Worm (Caenorhabditis elegans) whole organism, young adult: ENCODE measurements around the gene mau-8.

Experiments
- B0035.1 ChIP-seq: sonication (generic microtip); optimal IDR thresholded peaks from 2 replicates; lab custom pipeline; 2016; ENCODE audit warnings: missing genetic modification characterization, mild to moderate bottlenecking, missing compliant biosample characterization, missing genotype, missing genetic modification reagents
- C06A6.2 ChIP-seq: fragments of 200-800 bp; sonication (Bioruptor generic); conservative IDR thresholded peaks from 2 replicates; pipeline ENCODE4 v1.3.6; 2022; ENCODE audit warnings: missing genetic modification characterization, missing compliant biosample characterization
- C17E4.6 ChIP-seq: fragments of 200-800 bp; sonication (Bioruptor generic); IDR thresholded peaks from 2 replicates; pipeline ENCODE4 v1.3.6; 2022; ENCODE audit warnings: missing genetic modification reagents, missing genetic modification characterization, missing compliant biosample characterization
- F33H1.4 ChIP-seq: fragments of 200-800 bp; sonication (Bioruptor generic); IDR thresholded peaks from 2 replicates; pipeline ENCODE4 v1.3.6; 2022; ENCODE audit warnings: missing genetic modification reagents, missing genetic modification characterization, missing compliant biosample characterization
- F37B4.10 ChIP-seq: fragments of 200-800 bp; sonication (Bioruptor generic); IDR thresholded peaks from 2 replicates; pipeline ENCODE4 v1.3.6; 2022; ENCODE audit warnings: missing genetic modification characterization, missing compliant biosample characterization
- F52B5.7 ChIP-seq: sonication (generic microtip); optimal IDR thresholded peaks from 2 replicates; lab custom pipeline; 2016; ENCODE audit warnings: mild to moderate bottlenecking, missing genetic modification characterization, missing compliant biosample characterization
- F57A8.1 ChIP-seq: fragments of 200-800 bp; sonication (Bioruptor generic); optimal IDR thresholded peaks from 2 replicates; lab custom pipeline; 2018; ENCODE audit warnings: mild to moderate bottlenecking, missing genetic modification characterization, moderate library complexity, missing compliant biosample characterization
- K11D2.4 ChIP-seq: fragments of 200-800 bp; sonication (Bioruptor generic); IDR thresholded peaks from 2 replicates; pipeline ENCODE4 v1.3.6; 2022; ENCODE audit warnings: missing genetic modification reagents, missing genetic modification characterization, missing compliant biosample characterization
- Y53G8AR.9 ChIP-seq: fragments of 200-800 bp; sonication (Bioruptor generic); conservative IDR thresholded peaks from 2 replicates; pipeline ENCODE4 v1.3.6; 2022; ENCODE audit warnings: missing genetic modification reagents, missing genetic modification characterization, missing compliant biosample characterization
- Y56A3A.18 ChIP-seq: fragments of 200-800 bp; sonication (Bioruptor generic); IDR thresholded peaks from 2 replicates; pipeline ENCODE4 v1.3.6; 2022; ENCODE audit warnings: missing genetic modification reagents, missing genetic modification characterization, missing compliant biosample characterization
- Y67H2A.10 ChIP-seq: fragments of 200-800 bp; sonication (Bioruptor generic); conservative IDR thresholded peaks from 2 replicates; pipeline ENCODE4 v1.3.6; 2022; ENCODE audit warnings: missing genetic modification reagents, missing genetic modification characterization, missing compliant biosample characterization
- Y79H2A.3 ChIP-seq: fragments of 200-800 bp; sonication (Bioruptor generic); conservative IDR thresholded peaks from 2 replicates; pipeline ENCODE4 v1.3.6; 2022; ENCODE audit warnings: missing genetic modification reagents, missing genetic modification characterization, missing compliant biosample characterization
- ZK185.1 ChIP-seq: sonication (generic microtip); optimal IDR thresholded peaks from 2 replicates; lab custom pipeline; 2016; ENCODE audit warnings: mild to moderate bottlenecking, missing genetic modification characterization, missing compliant biosample characterization; ENCODE audit not compliant: poor library complexity, severe bottlenecking
- akir-1 ChIP-seq: fragments of 200-800 bp; sonication (Bioruptor generic); optimal IDR thresholded peaks from 2 replicates; lab custom pipeline; 2018; ENCODE audit warnings: mild to moderate bottlenecking, missing genetic modification characterization, moderate library complexity, missing compliant biosample characterization
- ama-1 ChIP-seq, 3 experiments: fragments of 150-350 bp in 1 of 3; sonication (generic microtip) in 2 of 3; optimal IDR thresholded peaks; 2 replicates each; lab custom pipeline; 2014 to 2018; ENCODE audit warnings: missing biosample characterization in 2 of 3, missing genetic modification characterization in 2 of 3, missing genetic modification reagents in 2 of 3
- aptf-2 ChIP-seq: fragments of 200-800 bp; sonication (Bioruptor generic); conservative IDR thresholded peaks from 2 replicates; pipeline ENCODE4 v1.3.6; 2022; ENCODE audit warnings: missing genetic modification reagents, missing genetic modification characterization, missing compliant biosample characterization
- athp-1 ChIP-seq: sonication (generic microtip); optimal IDR thresholded peaks from 2 replicates; lab custom pipeline; 2017; ENCODE audit warnings: mild to moderate bottlenecking, missing genetic modification characterization, missing compliant biosample characterization
- attf-5 ChIP-seq: fragments of 200-800 bp; sonication (Bioruptor generic); optimal IDR thresholded peaks from 2 replicates; lab custom pipeline; 2018; ENCODE audit warnings: mild to moderate bottlenecking, missing genetic modification characterization, missing compliant biosample characterization
- bed-2 ChIP-seq: fragments of 200-800 bp; sonication (Bioruptor generic); IDR thresholded peaks from 2 replicates; pipeline ENCODE4 v1.3.6; 2022; ENCODE audit warnings: missing genetic modification reagents, missing genetic modification characterization, missing compliant biosample characterization
- cebp-2 ChIP-seq: fragments of 200-800 bp; sonication (Bioruptor generic); IDR thresholded peaks from 2 replicates; pipeline ENCODE4 v1.3.6; 2022; ENCODE audit warnings: missing genetic modification characterization, missing compliant biosample characterization
- dox-1 ChIP-seq: fragments of 200-800 bp; sonication (Bioruptor generic); IDR thresholded peaks from 2 replicates; pipeline ENCODE4 v1.3.6; 2022; ENCODE audit warnings: missing genetic modification reagents, missing genetic modification characterization, missing compliant biosample characterization
- dpl-1 ChIP-seq: fragments of 150-350 bp; optimal IDR thresholded peaks from 2 replicates; lab custom pipeline; 2014; ENCODE audit warnings: missing biosample characterization, missing genetic modification reagents, missing genetic modification characterization
- ets-4 ChIP-seq: fragments of 200-800 bp; sonication (Bioruptor generic); optimal IDR thresholded peaks from 2 replicates; lab custom pipeline; 2018; ENCODE audit warnings: mild to moderate bottlenecking, missing genetic modification characterization, missing compliant biosample characterization
- fkh-3 ChIP-seq: sonication (generic microtip); optimal IDR thresholded peaks from 2 replicates; lab custom pipeline; 2016; ENCODE audit warnings: mild to moderate bottlenecking, missing genetic modification characterization, missing compliant biosample characterization
- hlh-26 ChIP-seq: fragments of 200-800 bp; sonication (Bioruptor generic); conservative IDR thresholded peaks from 2 replicates; pipeline ENCODE4 v1.3.6; 2022; ENCODE audit warnings: missing genetic modification reagents, missing genetic modification characterization, missing compliant biosample characterization
- lin-26 ChIP-seq: fragments of 200-800 bp; sonication (Bioruptor generic); IDR thresholded peaks from 2 replicates; pipeline ENCODE4 v1.3.6; 2022; ENCODE audit warnings: missing genetic modification reagents, missing genetic modification characterization, missing compliant biosample characterization
- lin-35 ChIP-seq, 3 experiments: fragments of 150-350 bp in 2 of 3; sonication (generic microtip) in 1 of 3; optimal IDR thresholded peaks; 2 replicates each; lab custom pipeline; 2014 to 2018; ENCODE audit warnings: missing biosample characterization in 3 of 3, missing genetic modification characterization in 3 of 3, missing genetic modification reagents in 3 of 3
- lin-40 ChIP-seq: sonication (generic microtip); optimal IDR thresholded peaks from 2 replicates; lab custom pipeline; 2016; ENCODE audit warnings: missing genetic modification characterization, mild to moderate bottlenecking, missing compliant biosample characterization, missing genotype, missing genetic modification reagents
- lin-54 ChIP-seq: fragments of 200-800 bp; sonication (Bioruptor generic); optimal IDR thresholded peaks from 2 replicates; lab custom pipeline; 2018; ENCODE audit warnings: mild to moderate bottlenecking, missing genetic modification characterization, missing compliant biosample characterization
- lsl-1 ChIP-seq: fragments of 200-800 bp; sonication (Bioruptor generic); optimal IDR thresholded peaks from 2 replicates; lab custom pipeline; 2018; ENCODE audit warnings: mild to moderate bottlenecking, missing genetic modification characterization, moderate library complexity, missing compliant biosample characterization
- lsy-27 ChIP-seq: sonication (generic microtip); optimal IDR thresholded peaks from 2 replicates; lab custom pipeline; 2017; ENCODE audit warnings: missing genetic modification characterization, mild to moderate bottlenecking, missing compliant biosample characterization, antibody characterized with exemption, missing genotype, borderline replicate concordance; ENCODE audit not compliant: insufficient read depth
- mcd-1 ChIP-seq: fragments of 200-800 bp; sonication (Bioruptor generic); IDR thresholded peaks from 2 replicates; pipeline ENCODE4 v1.3.6; 2022; ENCODE audit warnings: missing genetic modification reagents, missing genetic modification characterization, missing compliant biosample characterization
- mes-4 ChIP-seq: sonication (generic microtip); optimal IDR thresholded peaks from 2 replicates; lab custom pipeline; 2016; ENCODE audit warnings: missing genotype, missing genetic modification characterization, missing compliant biosample characterization
- nhr-179 ChIP-seq: sonication (generic microtip); optimal IDR thresholded peaks from 2 replicates; lab custom pipeline; 2016; ENCODE audit warnings: mild to moderate bottlenecking, missing genetic modification characterization, missing compliant biosample characterization
- nhr-80 ChIP-seq: sonication (generic microtip); optimal IDR thresholded peaks from 2 replicates; lab custom pipeline; 2016; ENCODE audit warnings: missing genetic modification characterization, missing compliant biosample characterization
- pbrm-1 ChIP-seq: fragments of 200-800 bp; sonication (Bioruptor generic); IDR thresholded peaks from 2 replicates; pipeline ENCODE4 v1.3.6; 2022; ENCODE audit warnings: missing genetic modification reagents, missing genetic modification characterization, missing compliant biosample characterization
- repo-1 ChIP-seq: sonication (generic microtip); optimal IDR thresholded peaks from 2 replicates; lab custom pipeline; 2017; ENCODE audit warnings: mild to moderate bottlenecking, missing genetic modification characterization, missing compliant biosample characterization
- rpc-1 ChIP-seq, 2 experiments: fragments of 150-350 bp in 1 of 2; sonication (generic microtip) in 1 of 2; optimal IDR thresholded peaks; 2 replicates each; lab custom pipeline; 2014 to 2018; ENCODE audit warnings: missing biosample characterization in 1 of 2, missing genetic modification characterization in 1 of 2, missing genetic modification reagents in 1 of 2, missing genotype in 1 of 2
- snpc-3.4 ChIP-seq: sonication (generic microtip); optimal IDR thresholded peaks from 2 replicates; lab custom pipeline; 2017; ENCODE audit warnings: missing genetic modification characterization, mild to moderate bottlenecking, missing compliant biosample characterization, antibody characterized with exemption, moderate library complexity, missing genotype, missing genetic modification reagents
- tlf-1 ChIP-seq: fragments of 200-800 bp; sonication (Bioruptor generic); optimal IDR thresholded peaks from 2 replicates; lab custom pipeline; 2018; ENCODE audit warnings: mild to moderate bottlenecking, missing genetic modification characterization, missing compliant biosample characterization
- zfh-2 ChIP-seq: fragments of 200-800 bp; sonication (Bioruptor generic); conservative IDR thresholded peaks from 2 replicates; pipeline ENCODE4 v1.3.6; 2022; ENCODE audit warnings: missing genetic modification reagents, missing genetic modification characterization, missing compliant biosample characterization
- zim-3 ChIP-seq: sonication (generic microtip); optimal IDR thresholded peaks from 2 replicates; lab custom pipeline; 2017; ENCODE audit warnings: mild to moderate bottlenecking, missing genetic modification characterization, moderate library complexity, missing compliant biosample characterization
- ztf-26 ChIP-seq: sonication (generic microtip); optimal IDR thresholded peaks from 2 replicates; lab custom pipeline; 2017; ENCODE audit warnings: missing genetic modification characterization, missing compliant biosample characterization
- ztf-28 ChIP-seq: fragments of 200-800 bp; sonication (Bioruptor generic); IDR thresholded peaks from 2 replicates; pipeline ENCODE4 v1.3.6; 2022; ENCODE audit warnings: missing genetic modification reagents, missing genetic modification characterization, missing compliant biosample characterization

The mau-8 gene

DNA sequence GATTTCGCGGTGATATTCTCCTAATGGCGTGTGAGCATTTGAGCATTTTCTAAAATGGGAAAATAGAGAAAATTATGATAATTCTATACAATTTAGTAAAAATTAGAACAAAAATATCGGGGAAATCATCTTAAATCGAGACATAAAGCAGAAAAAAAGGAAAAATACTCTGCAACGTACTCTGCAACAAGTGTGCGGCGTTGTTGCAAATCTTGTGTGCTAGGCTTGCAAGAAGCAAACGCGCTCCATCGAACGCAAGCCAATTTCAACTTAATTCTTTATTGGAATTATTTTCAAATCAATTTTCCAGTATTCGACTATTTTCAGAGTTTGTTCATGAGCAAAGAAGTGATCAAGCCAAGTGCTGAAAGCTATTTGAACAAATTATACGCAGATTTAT, 8.2 kb downstream of the mau-8 start, which contains the start of the genes Y62E10A.20, Y62E10A.23 and mdt-9 (continued):
- TF ChIP-seq lsy-27 (tag; lab: Kevin White, UChicago) (no peak), C06A6.2 (GFP tag; lab: Robert Waterston, UW) (no peak), snpc-3.4 (tag; lab: Kevin White, UChicago) (peak; percentile 3), mcd-1 (peak; percentile 91), dpl-1 (GFP tag; lab: Kevin White, UChicago) (peak; percentile 49), zim-3 (tag; lab: Kevin White, UChicago) (no peak), bed-2 (GFP tag; lab: Robert Waterston, UW) (no peak), lsl-1 (GFP tag; lab: Kevin White, UChicago) (peak; percentile 41), cebp-2 (no peak), F57A8.1 (no peak), F37B4.10 (no peak), dox-1 (GFP tag; lab: Robert Waterston, UW) (peak; percentile 59), fkh-3 (no peak), F33H1.4 (GFP tag; lab: Robert Waterston, UW) (peak; percentile 46), attf-5 (GFP tag; lab: Kevin White, UChicago) (peak; percentile 74), Y53G8AR.9 (GFP tag; lab: Robert Waterston, UW) (no peak), ama-1 (optimal IDR thresholded peaks at IDR 0.05; lab: Kevin White, UChicago) (no peak), ama-1 (GFP tag; optimal IDR thresholded peaks at IDR 0.05; lab: Kevin White, UChicago) (no peak), nhr-179 (tag; lab: Kevin White, UChicago) (no peak), B0035.1 (tag; lab: Kevin White, UChicago) (no peak), ztf-28 (GFP tag; lab: Robert Waterston, UW) (no peak), lin-35 (GFP tag; optimal IDR thresholded peaks at IDR 0.05; lab: Kevin White, UChicago) (peak in 1 of 3 experiments; percentile 73), zfh-2 (GFP tag; lab: Robert Waterston, UW) (no peak), C17E4.6 (GFP tag; lab: Robert Waterston, UW) (no peak), akir-1 (GFP tag; lab: Kevin White, UChicago) (no peak), hlh-26 (GFP tag; lab: Robert Waterston, UW) (no peak), rpc-1 (optimal IDR thresholded peaks at IDR 0.05; lab: Kevin White, UChicago) (peak; percentile 39), rpc-1 (tag; optimal IDR thresholded peaks at IDR 0.05; lab: Kevin White, UChicago) (no peak), nhr-80 (tag; lab: Kevin White, UChicago) (no peak), ets-4 (GFP tag; lab: Kevin White, UChicago) (no peak)

DNA sequence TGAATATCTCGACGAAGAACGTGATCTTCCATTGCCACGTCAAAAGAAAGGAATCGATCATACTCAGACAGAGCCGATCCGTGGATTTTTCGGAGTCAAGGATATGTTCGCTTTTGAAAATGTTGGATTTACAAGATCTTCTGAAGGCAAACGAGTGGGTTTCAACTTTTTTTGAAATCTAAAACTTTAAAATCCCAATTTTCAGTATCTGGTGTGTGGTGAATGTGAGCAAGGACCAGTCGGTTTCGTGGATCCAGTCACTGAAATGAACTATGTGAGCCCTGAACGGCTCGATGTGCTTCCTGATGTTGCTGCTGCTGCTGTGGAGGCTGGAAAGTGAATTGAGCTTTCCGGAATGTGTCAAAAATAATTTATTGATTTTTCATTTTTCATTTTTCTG, 9.1 kb downstream of the mau-8 start, which contains the start of gene lsm-3:
lsm-3 (plus strand) TSS at position 301 of the 400 bp plus-strand sequence.
- TF ChIP-seq aptf-2: no peak
- no peak for TF ChIP-seq mcd-1
- no peak for TF ChIP-seq athp-1 (tag; lab: Kevin White, UChicago)
- TF ChIP-seq ztf-26 (tag; lab: Kevin White, UChicago): no peak
- TF ChIP-seq lin-54 (GFP tag; lab: Kevin White, UChicago): no peak
- no peak for TF ChIP-seq dpl-1 (GFP tag; lab: Kevin White, UChicago)
- no peak for TF ChIP-seq lin-26 (GFP tag; lab: Robert Waterston, UW)
- no peak for TF ChIP-seq Y67H2A.10 (GFP tag; lab: Robert Waterston, UW)
- no peak for TF ChIP-seq mes-4 (tag; lab: Kevin White, UChicago)
- no peak for TF ChIP-seq tlf-1

DNA sequence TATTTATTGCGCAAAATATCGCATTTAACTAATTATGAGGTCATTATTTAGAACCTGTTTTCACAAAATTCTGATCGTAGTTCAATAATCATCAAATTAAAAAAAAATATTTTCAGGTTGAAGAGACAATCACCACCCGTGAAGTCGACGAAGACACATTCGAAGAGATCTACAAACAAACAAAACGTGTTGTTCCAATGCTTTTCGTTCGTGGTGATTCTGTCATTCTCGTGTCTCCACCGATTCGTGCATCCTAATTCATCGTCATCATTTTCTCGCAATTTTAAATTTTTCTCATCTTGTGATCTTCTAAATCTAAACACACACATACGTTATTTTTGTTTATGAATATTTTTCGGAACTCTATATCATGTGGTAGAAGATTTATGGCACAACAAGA, 11.0 kb downstream of the mau-8 start:
- TF ChIP-seq attf-5 (GFP tag; lab: Kevin White, UChicago) (no peak), cebp-2 (0 out of 2 replicates have a peak, but pooled peaks have one; percentile 32), mes-4 (tag; lab: Kevin White, UChicago) (no peak), pbrm-1 (peak; percentile 71), Y79H2A.3 (GFP tag; lab: Robert Waterston, UW) (no peak), Y56A3A.18 (GFP tag; lab: Robert Waterston, UW) (peak; percentile 67; the same call in 1 of the 2 replicates), snpc-3.4 (tag; lab: Kevin White, UChicago) (peak; percentile 30), bed-2 (GFP tag; lab: Robert Waterston, UW) (no peak), lin-40 (tag; lab: Kevin White, UChicago) (peak; percentile 47), repo-1 (tag; lab: Kevin White, UChicago) (peak; percentile 82), lsy-27 (tag; lab: Kevin White, UChicago) (no peak), K11D2.4 (GFP tag; lab: Robert Waterston, UW) (peak; percentile 60), tlf-1 (peak; percentile 29), ZK185.1 (peak; percentile 36), Y53G8AR.9 (GFP tag; lab: Robert Waterston, UW) (0 out of 2 replicates have a peak, but pooled peaks have one; percentile 57), mcd-1 (peak; percentile 51), F52B5.7 (tag; lab: Kevin White, UChicago) (no peak)
